Fruit fly (Drosophila melanogaster): ENCODE results near the gene larp.

The larp gene

DNA sequence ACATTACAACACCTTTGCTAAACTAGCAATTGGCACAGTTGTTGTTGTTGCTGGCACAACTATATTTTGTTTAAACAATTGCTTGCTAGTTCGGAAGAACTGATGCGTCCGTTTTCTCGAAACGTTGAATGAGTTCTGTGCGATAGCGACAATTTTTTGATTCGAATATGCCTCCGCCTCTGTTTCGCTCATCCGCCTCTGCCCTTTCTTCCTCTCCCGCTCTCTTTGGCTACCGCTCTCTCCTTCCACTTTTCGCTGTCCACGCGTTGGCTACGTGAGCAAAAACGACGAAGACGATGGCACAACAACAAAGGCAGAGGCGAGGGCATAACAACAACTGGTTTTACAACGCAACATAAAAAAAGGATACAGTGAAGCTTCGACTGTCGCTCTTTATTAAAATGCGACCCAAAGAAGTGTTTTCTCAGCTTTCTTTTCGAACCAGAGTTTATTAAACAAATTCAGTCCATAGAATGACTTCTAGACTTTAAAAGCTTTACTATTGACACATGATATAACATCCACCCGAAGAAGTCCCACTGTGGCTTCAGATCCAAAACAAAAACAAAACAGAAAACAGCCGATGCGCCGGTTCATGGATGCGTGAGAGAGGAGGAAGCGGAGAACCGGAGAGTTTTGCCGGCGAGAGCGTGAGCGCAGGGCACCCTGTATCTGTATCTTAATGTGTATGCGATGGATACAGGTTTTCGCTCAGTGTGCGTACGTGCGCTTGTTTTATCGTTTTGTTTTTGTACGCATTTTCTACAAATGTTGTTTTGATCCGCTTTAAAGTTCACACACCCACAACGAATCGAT is 9.9 kb downstream of the larp start (continued):
- TF ChIP-seq tll (GFP tag; optimal IDR thresholded peaks at IDR 0.05) (peak in 1 of 2 experiments; percentile 90), Rx (GFP tag; IDR thresholded peaks at IDR 0.05) (no peak), disco-r (GFP tag; optimal IDR thresholded peaks at IDR 0.05) (peak; percentile 99), CG6813 (GFP tag; optimal IDR thresholded peaks at IDR 0.05) (peak; percentile 99), eve (GFP tag; optimal IDR thresholded peaks at IDR 0.05) (peak in 1 of 2 experiments; percentile 89), salm (tag; optimal IDR thresholded peaks at IDR 0.05) (peak; percentile 98), Dll (GFP tag; IDR thresholded peaks at IDR 0.05; ENCODE audit: partially characterized antibody) (no peak), CG13424 (tag; optimal IDR thresholded peaks at IDR 0.05) (peak; percentile 99), insv (GFP tag; optimal IDR thresholded peaks at IDR 0.05) (peak; percentile 84 to 85), ranshi (GFP tag; IDR thresholded peaks at IDR 0.05) (no peak), az2 (GFP tag; optimal IDR thresholded peaks at IDR 0.05) (peak; percentile 100), CG2678 (tag; optimal IDR thresholded peaks at IDR 0.05) (peak; percentile 99), chif (GFP tag; optimal IDR thresholded peaks at IDR 0.05) (peak; percentile 99 to 100), CG11695 (GFP tag; IDR thresholded peaks at IDR 0.05) (no peak), PHDP (tag; optimal IDR thresholded peaks at IDR 0.05) (peak; percentile 99), vvl (GFP tag; IDR thresholded peaks at IDR 0.05) (no peak), CG2889 (GFP tag; IDR thresholded peaks at IDR 0.05) (no peak), schlank (tag; optimal IDR thresholded peaks at IDR 0.05) (peak; percentile 99), CG11723 (GFP tag; optimal IDR thresholded peaks at IDR 0.05) (peak; percentile 99), crc (GFP tag; optimal IDR thresholded peaks at IDR 0.05) (peak; percentile 100), CG10147 (GFP tag; optimal IDR thresholded peaks at IDR 0.05) (peak; percentile 99), MESR4 (GFP tag; optimal IDR thresholded peaks at IDR 0.05) (peak; percentile 88), pho (GFP tag; optimal IDR thresholded peaks at IDR 0.05) (peak; percentile 100), sd (tag; optimal IDR thresholded peaks at IDR 0.05) (peak; percentile 96)

DNA sequence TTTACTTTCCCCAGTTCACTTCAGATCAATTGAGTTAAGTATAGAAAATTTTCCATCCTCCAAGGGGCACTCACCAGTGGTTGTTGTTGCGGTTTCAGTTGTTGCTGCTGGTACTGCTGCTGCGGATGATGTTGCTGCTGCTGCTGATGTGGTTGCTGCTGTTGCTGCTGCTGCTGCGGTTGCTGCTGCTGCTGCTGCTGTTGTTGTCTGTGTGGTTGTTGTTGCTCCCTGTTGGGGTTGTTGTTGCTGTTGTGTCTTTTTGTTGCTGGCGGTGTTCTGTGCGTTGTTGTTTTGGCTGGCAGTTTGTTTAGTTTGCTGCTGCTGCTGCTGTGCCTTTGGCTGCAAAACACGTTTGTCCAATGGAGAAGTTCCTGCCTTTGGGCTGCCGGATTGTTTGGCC is 10.8 kb downstream of the larp start:
- TF ChIP-seq CG10431 (GFP tag; optimal IDR thresholded peaks at IDR 0.05) (no peak), Med (GFP tag) (peak; percentile 32), Ets65A (GFP tag) (peak; percentile 42), Dfd (GFP tag; optimal IDR thresholded peaks at IDR 0.05) (peak in 1 of 2 experiments; percentile 87)

DNA sequence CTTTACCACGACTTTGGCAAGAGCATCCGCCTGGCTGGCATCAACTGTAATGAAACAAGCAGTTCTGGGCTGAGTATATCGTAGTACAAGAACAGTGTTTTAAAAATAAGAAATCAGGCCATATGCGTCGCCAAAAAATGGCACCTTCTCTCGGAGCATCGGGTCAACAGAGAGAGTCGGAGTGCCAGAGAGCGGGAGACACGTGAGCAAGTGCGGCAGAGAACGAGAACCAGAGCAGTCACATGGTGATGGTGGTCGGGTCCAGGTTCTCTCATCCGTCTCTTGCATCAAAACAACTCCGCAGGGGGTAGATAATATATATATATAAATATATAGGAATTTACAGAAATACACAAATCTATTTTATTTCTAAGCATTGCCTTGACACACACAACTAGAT is 11.4 kb downstream of the larp start:
- TF ChIP-seq sug (tag; optimal IDR thresholded peaks at IDR 0.05), result peak; percentile 89
- no peak for TF ChIP-seq ewg (GFP tag; optimal IDR thresholded peaks at IDR 0.05)
- peak; percentile 5 for TF ChIP-seq CG10543 (GFP tag; optimal IDR thresholded peaks at IDR 0.05)
- no peak for TF ChIP-seq sens (GFP tag)
- TF ChIP-seq cwo (GFP tag; optimal IDR thresholded peaks at IDR 0.05), result peak; percentile 23
- no peak for TF ChIP-seq CG8290 (GFP tag; optimal IDR thresholded peaks at IDR 0.05)
- TF ChIP-seq CG8290 (tag; optimal IDR thresholded peaks at IDR 0.05), result no peak
- no peak for TF ChIP-seq zfh1 (GFP tag; IDR thresholded peaks at IDR 0.05)
- no peak for TF ChIP-seq CG1024 (GFP tag; IDR thresholded peaks at IDR 0.05)
- no peak for TF ChIP-seq ftz-f1 (GFP tag; optimal IDR thresholded peaks at IDR 0.05)
- TF ChIP-seq ranshi (GFP tag; IDR thresholded peaks at IDR 0.05), result no peak
- no peak for TF ChIP-seq gsb (GFP tag; IDR thresholded peaks at IDR 0.05)
- peak; percentile 1 for TF ChIP-seq Med (GFP tag)
- no peak for TF ChIP-seq Asciz (GFP tag; optimal IDR thresholded peaks at IDR 0.05)
- peak; percentile 59 to 78 for TF ChIP-seq Trl (optimal IDR thresholded peaks at IDR 0.05)
- no peak for TF ChIP-seq Trl (GFP tag; optimal IDR thresholded peaks at IDR 0.05)
- TF ChIP-seq hbn (GFP tag; IDR thresholded peaks at IDR 0.05; ENCODE audit: partially characterized antibody), result no peak

All from whole organism, embryonic.